Fruit fly (Drosophila melanogaster) whole organism, embryonic: Measurements from ENCODE around the gene Pif1A.

Experiments used
- Ada2b ChIP-seq: fragments of 200-800 bp; sonication (Bioruptor generic); IDR thresholded peaks from 2 replicates; pipeline ENCODE4 v1.3.6; 2022; ENCODE audit warnings: missing biosample characterization, missing genetic modification characterization
- C15 ChIP-seq: fragments of 200-800 bp; sonication (Bioruptor generic); IDR thresholded peaks from 3 replicates; pipeline ENCODE4 v1.3.6; 2022; ENCODE audit warnings: missing biosample characterization, missing genetic modification characterization
- CG10654 ChIP-seq: fragments of 200-800 bp; sonication (Bioruptor generic); optimal IDR thresholded peaks from 2 replicates; lab custom pipeline; 2016; ENCODE audit warnings: missing biosample characterization, missing genetic modification characterization
- CG11696 ChIP-seq: fragments of 200-800 bp; sonication (Bioruptor generic); IDR thresholded peaks from 2 replicates; pipeline ENCODE4 v1.3.6; 2022; ENCODE audit warnings: missing biosample characterization, missing genetic modification characterization
- CG11723 ChIP-seq: fragments of 200-800 bp; sonication (Bioruptor generic); optimal IDR thresholded peaks from 2 replicates; lab custom pipeline; 2017; ENCODE audit warnings: missing biosample characterization, mild to moderate bottlenecking, missing genetic modification characterization
- CG12104 ChIP-seq: fragments of 200-800 bp; sonication (Bioruptor generic); optimal IDR thresholded peaks from 3 replicates; lab custom pipeline; 2016; ENCODE audit warnings: missing biosample characterization, missing genetic modification characterization
- CG12155 ChIP-seq: fragments of 200-800 bp; sonication (Bioruptor generic); optimal IDR thresholded peaks from 3 replicates; lab custom pipeline; 2016; ENCODE audit warnings: missing biosample characterization, missing genetic modification characterization
- CG12236 ChIP-seq: fragments of 200-800 bp; sonication (Bioruptor generic); optimal IDR thresholded peaks from 2 replicates; lab custom pipeline; 2016; ENCODE audit warnings: missing biosample characterization, missing genetic modification characterization
- CG12299 ChIP-seq: fragments of 200-800 bp; sonication (Bioruptor generic); optimal IDR thresholded peaks from 2 replicates; lab custom pipeline; 2018; ENCODE audit warnings: missing biosample characterization, mild to moderate bottlenecking, missing genetic modification characterization
- CG14050 ChIP-seq: fragments of 200-800 bp; sonication (Bioruptor generic); IDR thresholded peaks from 3 replicates; pipeline ENCODE4 v1.3.6; 2022; ENCODE audit warnings: missing biosample characterization, missing genetic modification characterization
- CG14860 ChIP-seq: fragments of 200-800 bp; sonication (Bioruptor generic); IDR thresholded peaks from 3 replicates; pipeline ENCODE4 v1.3.6; 2022; ENCODE audit warnings: missing biosample characterization, missing genetic modification characterization; ENCODE audit not compliant: partially characterized antibody
- CG16815 ChIP-seq: fragments of 200-800 bp; sonication (Bioruptor generic); optimal IDR thresholded peaks from 3 replicates; lab custom pipeline; 2017; ENCODE audit warnings: missing biosample characterization, mild to moderate bottlenecking, missing genetic modification characterization
- CG17612 ChIP-seq: fragments of 200-800 bp; sonication (Bioruptor generic); IDR thresholded peaks from 2 replicates; pipeline ENCODE4 v1.3.6; 2022; ENCODE audit warnings: missing biosample characterization, missing genetic modification characterization
- CG2199 ChIP-seq: fragments of 200-800 bp; sonication (Bioruptor generic); IDR thresholded peaks from 3 replicates; pipeline ENCODE4 v1.3.6; 2022; ENCODE audit warnings: missing biosample characterization, missing genetic modification characterization
- CG2875 ChIP-seq: fragments of 200-800 bp; sonication (Bioruptor generic); optimal IDR thresholded peaks from 2 replicates; lab custom pipeline; 2017; ENCODE audit warnings: missing biosample characterization, mild to moderate bottlenecking, missing genetic modification characterization, missing genetic modification reagents
- CG31388 ChIP-seq: fragments of 200-800 bp; sonication (Bioruptor generic); optimal IDR thresholded peaks from 2 replicates; lab custom pipeline; 2016; ENCODE audit warnings: missing biosample characterization, missing genetic modification characterization
- CG32772 ChIP-seq: fragments of 200-800 bp; sonication (Bioruptor generic); IDR thresholded peaks from 2 replicates; pipeline ENCODE4 v1.3.6; 2022; ENCODE audit warnings: missing biosample characterization, missing genetic modification characterization
- CG34376 ChIP-seq: fragments of 200-800 bp; sonication (Bioruptor generic); optimal IDR thresholded peaks from 2 replicates; lab custom pipeline; 2018; ENCODE audit warnings: missing biosample characterization, mild to moderate bottlenecking, missing genetic modification characterization
- CG43689 ChIP-seq: fragments of 200-800 bp; sonication (Bioruptor generic); IDR thresholded peaks from 2 replicates; pipeline ENCODE4 v1.3.6; 2022; ENCODE audit warnings: missing biosample characterization, missing genetic modification characterization
- CG4424 ChIP-seq: fragments of 200-800 bp; sonication (Bioruptor generic); optimal IDR thresholded peaks from 3 replicates; lab custom pipeline; 2016; ENCODE audit warnings: missing biosample characterization, missing genetic modification characterization
- CG9932 ChIP-seq: fragments of 200-800 bp; sonication (Bioruptor generic); IDR thresholded peaks from 2 replicates; pipeline ENCODE4 v1.3.6; 2022; ENCODE audit warnings: missing biosample characterization, missing genetic modification characterization
- CHES-1-like ChIP-seq: fragments of 200-800 bp; sonication (Bioruptor generic); optimal IDR thresholded peaks from 2 replicates; lab custom pipeline; 2016; ENCODE audit warnings: missing biosample characterization, missing genetic modification characterization
- D19A ChIP-seq: fragments of 200-800 bp; optimal IDR thresholded peaks from 3 replicates; lab custom pipeline; 2019; ENCODE audit warnings: missing biosample characterization, mild to moderate bottlenecking, missing genetic modification characterization, moderate library complexity
- Dbx ChIP-seq: fragments of 200-800 bp; sonication (Bioruptor generic); IDR thresholded peaks from 3 replicates; pipeline ENCODE4 v1.3.6; 2022; ENCODE audit warnings: missing biosample characterization, missing genetic modification characterization
- Oli ChIP-seq: fragments of 200-800 bp; sonication (Bioruptor generic); optimal IDR thresholded peaks from 2 replicates; lab custom pipeline; 2018; ENCODE audit warnings: missing biosample characterization, mild to moderate bottlenecking, missing genetic modification characterization, moderate library complexity
- Sry-β ChIP-seq: fragments of 200-800 bp; sonication (Bioruptor generic); optimal IDR thresholded peaks from 2 replicates; lab custom pipeline; 2018; ENCODE audit warnings: missing biosample characterization, mild to moderate bottlenecking, missing genetic modification characterization, moderate library complexity
- Stat92E ChIP-seq, 3 experiments: fragments of >200 bp in 2 of 3; fragments of 200-800 bp in 1 of 3; sonication (Bioruptor generic) in 1 of 3; optimal IDR thresholded peaks; 2 replicates each; lab custom pipeline; 2017 to 2019; ENCODE audit warnings: missing biosample characterization in 3 of 3, missing genetic modification characterization in 3 of 3, mild to moderate bottlenecking in 1 of 3, moderate library complexity in 1 of 3
- YL-1 ChIP-seq: fragments of 200-800 bp; sonication (Bioruptor generic); optimal IDR thresholded peaks from 3 replicates; lab custom pipeline; 2017; ENCODE audit warnings: missing biosample characterization, mild to moderate bottlenecking, missing genetic modification characterization
- caup ChIP-seq: fragments of 200-800 bp; sonication (Bioruptor generic); optimal IDR thresholded peaks from 3 replicates; lab custom pipeline; 2017; ENCODE audit warnings: missing biosample characterization, mild to moderate bottlenecking, missing genetic modification characterization, moderate library complexity; ENCODE audit not compliant: severe bottlenecking
- dm ChIP-seq: fragments of 200-800 bp; sonication (Bioruptor generic); optimal IDR thresholded peaks from 3 replicates; lab custom pipeline; 2016; ENCODE audit warnings: missing biosample characterization, missing genetic modification characterization
- ems ChIP-seq: fragments of 200-800 bp; sonication (Bioruptor generic); optimal IDR thresholded peaks from 3 replicates; lab custom pipeline; 2016; ENCODE audit warnings: missing biosample characterization, missing genetic modification characterization
- fu2 ChIP-seq: fragments of 200-800 bp; sonication (Bioruptor generic); optimal IDR thresholded peaks from 2 replicates; lab custom pipeline; 2016; ENCODE audit warnings: missing biosample characterization, missing genetic modification characterization
- gsb ChIP-seq: fragments of 200-800 bp; sonication (Bioruptor generic); IDR thresholded peaks from 2 replicates; pipeline ENCODE4 v1.3.6; 2022; ENCODE audit warnings: missing biosample characterization, missing genetic modification characterization
- hb ChIP-seq: fragments of 200-800 bp; sonication (Bioruptor generic); IDR thresholded peaks from 3 replicates; pipeline ENCODE4 v1.3.6; 2022; ENCODE audit warnings: missing biosample characterization, missing genetic modification characterization; ENCODE audit not compliant: partially characterized antibody
- hkb ChIP-seq, 2 experiments: fragments of 200-800 bp in 1 of 2; fragments of >200 bp in 1 of 2; sonication (Bioruptor generic) in 1 of 2; IDR thresholded peaks in 1 of 2; optimal IDR thresholded peaks in 1 of 2; 2 replicates each; pipeline versions ENCODE4 v1.3.6 to Lab custom; 2017 to 2022; ENCODE audit warnings: missing biosample characterization in 1 of 2, missing genetic modification characterization in 1 of 2
- jigr1 ChIP-seq: fragments of 200-800 bp; sonication (Bioruptor generic); IDR thresholded peaks from 3 replicates; pipeline ENCODE4 v1.3.6; 2022; ENCODE audit warnings: missing biosample characterization, missing genetic modification characterization
- jing ChIP-seq: fragments of 200-800 bp; sonication (Bioruptor generic); optimal IDR thresholded peaks from 2 replicates; lab custom pipeline; 2018; ENCODE audit warnings: missing biosample characterization, mild to moderate bottlenecking, missing genetic modification characterization
- lola ChIP-seq, 3 experiments: fragments of >200 bp in 2 of 3; fragments of 200-800 bp in 1 of 3; sonication (Bioruptor generic) in 1 of 3; optimal IDR thresholded peaks; 2 replicates each; lab custom pipeline; 2017 to 2019; ENCODE audit warnings: missing biosample characterization in 3 of 3, missing genetic modification characterization in 3 of 3, mild to moderate bottlenecking in 1 of 3, moderate library complexity in 1 of 3
- nerfin-2 ChIP-seq: fragments of 200-800 bp; sonication (Bioruptor generic); IDR thresholded peaks from 2 replicates; pipeline ENCODE4 v1.3.6; 2022; ENCODE audit warnings: missing biosample characterization, missing genetic modification characterization; ENCODE audit not compliant: partially characterized antibody
- nmo ChIP-seq: fragments of 200-800 bp; sonication (Bioruptor generic); optimal IDR thresholded peaks from 2 replicates; lab custom pipeline; 2018; ENCODE audit warnings: missing biosample characterization, mild to moderate bottlenecking, missing genetic modification characterization, moderate library complexity
- org-1 ChIP-seq: fragments of 200-800 bp; sonication (Bioruptor generic); optimal IDR thresholded peaks from 2 replicates; lab custom pipeline; 2017; ENCODE audit warnings: missing biosample characterization, missing genetic modification characterization
- peb ChIP-seq: fragments of 200-800 bp; sonication (Bioruptor generic); IDR thresholded peaks from 2 replicates; pipeline ENCODE4 v1.3.6; 2022; ENCODE audit warnings: missing biosample characterization, missing genetic modification characterization
- pum ChIP-seq: fragments of 200-800 bp; sonication (Bioruptor generic); optimal IDR thresholded peaks from 2 replicates; lab custom pipeline; 2016; ENCODE audit warnings: missing biosample characterization, missing genetic modification characterization
- sisA ChIP-seq: fragments of 200-800 bp; sonication (Bioruptor generic); IDR thresholded peaks from 2 replicates; pipeline ENCODE4 v1.3.6; 2022; ENCODE audit warnings: missing biosample characterization, missing genetic modification characterization
- trem ChIP-seq: fragments of 200-800 bp; optimal IDR thresholded peaks from 3 replicates; lab custom pipeline; 2019; ENCODE audit warnings: missing biosample characterization, mild to moderate bottlenecking, missing genetic modification characterization, moderate library complexity
- vvl ChIP-seq: fragments of 200-800 bp; sonication (Bioruptor generic); IDR thresholded peaks from 2 replicates; pipeline ENCODE4 v1.3.6; 2022; ENCODE audit warnings: missing biosample characterization, missing genetic modification characterization
- yki ChIP-seq: fragments of >200 bp; optimal IDR thresholded peaks from 3 replicates; lab custom pipeline; 2018
- zen ChIP-seq: fragments of 200-800 bp; sonication (Bioruptor generic); optimal IDR thresholded peaks from 3 replicates; lab custom pipeline; 2018; ENCODE audit warnings: missing biosample characterization, mild to moderate bottlenecking, missing genetic modification characterization, moderate library complexity

Pif1A gene

dm6 chr3R:8739161-8739783 is 61.7 kb downstream of the Pif1A start (continued):
- TF ChIP-seq zen (tag; lab: Kevin White, UChicago) (no peak), CG14050 (no peak), CG2199 (GFP tag; lab: Robert Waterston, UW) (peak; percentile 92; the same call in 2 of the 3 replicates), CG12155 (GFP tag; lab: Kevin White, UChicago) (no peak), C15 (GFP tag; lab: Robert Waterston, UW) (no peak), CG16815 (GFP tag; lab: Kevin White, UChicago) (no peak), trem (tag; lab: Kevin White, UChicago) (peak; percentile 15), Stat92E (GFP tag; optimal IDR thresholded peaks at IDR 0.05; lab: Kevin White, UChicago) (peak in 1 of 3 experiments; percentile 27), org-1 (GFP tag; lab: Kevin White, UChicago) (no peak), CG11723 (GFP tag; lab: Kevin White, UChicago) (no peak), fu2 (GFP tag; lab: Kevin White, UChicago) (no peak), YL-1 (no peak), CG12236 (GFP tag; lab: Kevin White, UChicago) (no peak), CG9932 (GFP tag; lab: Robert Waterston, UW) (no peak), nmo (GFP tag; lab: Kevin White, UChicago) (no peak), peb (no peak), CG11696 (no peak), lola (GFP tag; optimal IDR thresholded peaks at IDR 0.05; lab: Kevin White, UChicago) (no peak), gsb (GFP tag; lab: Robert Waterston, UW) (no peak), CG17612 (GFP tag; lab: Robert Waterston, UW) (no peak), CG14860 (GFP tag; lab: Robert Waterston, UW) (no peak), hb (GFP tag; lab: Robert Waterston, UW) (no peak), CG4424 (GFP tag; lab: Kevin White, UChicago) (no peak), CG12104 (GFP tag; lab: Kevin White, UChicago) (no peak), hkb (optimal IDR thresholded peaks at IDR 0.05; lab: Kevin White, UChicago) (no peak), hkb (GFP tag; IDR thresholded peaks at IDR 0.05; lab: Robert Waterston, UW) (no peak), D19A (tag; lab: Kevin White, UChicago) (no peak), Oli (tag; lab: Kevin White, UChicago) (no peak)
- TF ChIP-seq, all 482 proteins: peak for 13

dm6 chr3R:8731597-8732263 is 69.2 kb downstream of the Pif1A start, which contains the start of the genes M1BP and CG8202:
TSS of gene M1BP (minus strand) at chr3R:8731698.
TSS of gene CG8202 (plus strand) at chr3R:8732091.
- TF ChIP-seq CG2875 (GFP tag; lab: Kevin White, UChicago): peak; percentile 76
- TF ChIP-seq jing (GFP tag; lab: Kevin White, UChicago): no peak
- TF ChIP-seq CG34376 (GFP tag; lab: Kevin White, UChicago): peak; percentile 47
- peak; percentile 51 for TF ChIP-seq Sry-β (GFP tag; lab: Kevin White, UChicago)
- peak; percentile 55; the same call in 1 of the 2 replicates for TF ChIP-seq Ada2b (GFP tag; lab: Robert Waterston, UW)
- no peak for TF ChIP-seq CG2199 (GFP tag; lab: Robert Waterston, UW)
- TF ChIP-seq CG43689 (GFP tag; lab: Robert Waterston, UW): peak; percentile 57; the same call in 1 of the 2 replicates
- TF ChIP-seq CG31388: peak; percentile 67
- TF ChIP-seq jigr1 (GFP tag; lab: Robert Waterston, UW): 0 out of 3 replicates have a peak, but pooled peaks have one; percentile 42
- no peak for TF ChIP-seq nerfin-2 (GFP tag; lab: Robert Waterston, UW)
- TF ChIP-seq dm (GFP tag; lab: Kevin White, UChicago): no peak
- 0 out of 2 replicates have a peak, but pooled peaks have one; percentile 53 for TF ChIP-seq CG32772 (GFP tag; lab: Robert Waterston, UW)
- peak; percentile 29 for TF ChIP-seq yki (lab: Kevin White, UChicago)
- TF ChIP-seq Dbx (GFP tag; lab: Robert Waterston, UW): peak; percentile 82; the same call in 2 of the 3 replicates
- TF ChIP-seq CHES-1-like (GFP tag; lab: Kevin White, UChicago): peak; percentile 27
- TF ChIP-seq ems (GFP tag; lab: Kevin White, UChicago): peak; percentile 27
- peak; percentile 85 for TF ChIP-seq CG10654 (GFP tag; lab: Kevin White, UChicago)
- TF ChIP-seq pum (GFP tag; lab: Kevin White, UChicago): peak; percentile 56
- TF ChIP-seq vvl: peak; percentile 83
- peak; percentile 88 for TF ChIP-seq caup (GFP tag; lab: Kevin White, UChicago)
- TF ChIP-seq sisA (GFP tag; lab: Robert Waterston, UW): peak; percentile 76
- TF ChIP-seq CG12299 (tag; lab: Kevin White, UChicago): peak; percentile 78
